Fruit fly (Drosophila melanogaster) whole organism, prepupa: ENCODE measurements around the gene ninaE.
A peak's percentile ranks its signal among the peaks of the same experiment; 100 is the strongest.

ENCODE experiments used
- Blimp-1 ChIP-seq: fragments of 200-800 bp; sonication (Bioruptor generic); optimal IDR thresholded peaks from 3 replicates; lab custom pipeline; 2017; ENCODE audit warnings: missing biosample characterization, missing genetic modification characterization, mild to moderate bottlenecking, moderate library complexity, missing genetic modification reagents
- CG10669 ChIP-seq: fragments of 200-800 bp; sonication (Bioruptor generic); optimal IDR thresholded peaks from 3 replicates; lab custom pipeline; 2018; ENCODE audit warnings: missing biosample characterization, mild to moderate bottlenecking, missing genetic modification characterization, moderate library complexity
- CG11902 ChIP-seq: fragments of 200-800 bp; sonication (Bioruptor generic); optimal IDR thresholded peaks from 3 replicates; lab custom pipeline; 2016; ENCODE audit warnings: missing biosample characterization, missing genetic modification characterization
- CG15336 ChIP-seq: fragments of 200-800 bp; sonication (Bioruptor generic); IDR thresholded peaks from 2 replicates; pipeline ENCODE4 v1.3.6; 2022; ENCODE audit warnings: missing biosample characterization, missing genetic modification characterization
- CG1621 ChIP-seq: fragments of 200-800 bp; sonication (Bioruptor generic); optimal IDR thresholded peaks from 3 replicates; lab custom pipeline; 2018; ENCODE audit warnings: missing biosample characterization, mild to moderate bottlenecking, missing genetic modification characterization
- CG16779 ChIP-seq: fragments of 200-800 bp; sonication (Bioruptor generic); optimal IDR thresholded peaks from 3 replicates; lab custom pipeline; 2017; ENCODE audit warnings: missing biosample characterization, mild to moderate bottlenecking, missing genetic modification characterization
- CG31627 ChIP-seq: fragments of 200-800 bp; sonication (Bioruptor generic); optimal IDR thresholded peaks from 3 replicates; lab custom pipeline; 2016; ENCODE audit warnings: missing biosample characterization, missing genetic modification characterization
- CG32006 ChIP-seq: fragments of 200-800 bp; sonication (Bioruptor generic); optimal IDR thresholded peaks from 3 replicates; lab custom pipeline; 2017; ENCODE audit warnings: missing biosample characterization, mild to moderate bottlenecking, missing genetic modification characterization
- CG34406 ChIP-seq: fragments of 200-800 bp; sonication (Bioruptor generic); optimal IDR thresholded peaks from 3 replicates; lab custom pipeline; 2016; ENCODE audit warnings: missing biosample characterization, missing genetic modification characterization
- CG3919 ChIP-seq: fragments of 200-800 bp; sonication (Bioruptor generic); optimal IDR thresholded peaks from 3 replicates; lab custom pipeline; 2016; ENCODE audit warnings: missing biosample characterization, missing genetic modification characterization
- CG4318 ChIP-seq: fragments of 200-800 bp; sonication (Bioruptor generic); optimal IDR thresholded peaks from 3 replicates; lab custom pipeline; 2017; ENCODE audit warnings: missing biosample characterization, mild to moderate bottlenecking, missing genetic modification characterization
- CG6163 ChIP-seq: fragments of 200-800 bp; sonication (Bioruptor generic); IDR thresholded peaks from 3 replicates; pipeline ENCODE4 v1.3.6; 2022; ENCODE audit warnings: missing biosample characterization, missing genetic modification characterization
- CG6792 ChIP-seq: fragments of 200-800 bp; sonication (Bioruptor generic); optimal IDR thresholded peaks from 3 replicates; lab custom pipeline; 2016; ENCODE audit warnings: missing biosample characterization, missing genetic modification characterization
- CG6808 ChIP-seq: fragments of 200-800 bp; sonication (Bioruptor generic); optimal IDR thresholded peaks from 3 replicates; lab custom pipeline; 2017; ENCODE audit warnings: missing biosample characterization, missing genetic modification characterization, mild to moderate bottlenecking, moderate library complexity, missing genetic modification reagents
- CG6854 ChIP-seq: fragments of 200-800 bp; sonication (Bioruptor generic); optimal IDR thresholded peaks from 2 replicates; lab custom pipeline; 2017; ENCODE audit warnings: missing biosample characterization, mild to moderate bottlenecking, missing genetic modification characterization
- CG7368 ChIP-seq: fragments of 200-800 bp; sonication (Bioruptor generic); optimal IDR thresholded peaks from 3 replicates; lab custom pipeline; 2016; ENCODE audit warnings: missing biosample characterization, missing genetic modification characterization
- CG8119 ChIP-seq: fragments of 200-800 bp; sonication (Bioruptor generic); IDR thresholded peaks from 3 replicates; pipeline ENCODE4 v1.3.6; 2022; ENCODE audit warnings: missing biosample characterization, missing genetic modification characterization
- CG9139 ChIP-seq: fragments of 200-800 bp; sonication (Bioruptor generic); optimal IDR thresholded peaks from 3 replicates; lab custom pipeline; 2017; ENCODE audit warnings: missing biosample characterization, mild to moderate bottlenecking, missing genetic modification characterization
- Eip78C ChIP-seq: fragments of 200-800 bp; sonication (Bioruptor generic); peaks from one replicate; lab custom pipeline; 2016; ENCODE audit warnings: missing biosample characterization, missing genetic modification characterization
- Ets96B ChIP-seq: fragments of 200-800 bp; optimal IDR thresholded peaks from 2 replicates; lab custom pipeline; 2019; ENCODE audit warnings: missing biosample characterization, mild to moderate bottlenecking, missing genetic modification characterization, moderate library complexity
- Hr39 ChIP-seq: fragments of 200-800 bp; sonication (Bioruptor generic); optimal IDR thresholded peaks from 2 replicates; lab custom pipeline; 2016; ENCODE audit warnings: missing biosample characterization, missing genetic modification characterization
- Hr4 ChIP-seq: fragments of 200-800 bp; sonication (Bioruptor generic); optimal IDR thresholded peaks from 3 replicates; lab custom pipeline; 2016; ENCODE audit warnings: missing biosample characterization, missing genetic modification characterization
- OdsH ChIP-seq: fragments of 200-800 bp; sonication (Bioruptor generic); optimal IDR thresholded peaks from 3 replicates; lab custom pipeline; 2016; ENCODE audit warnings: missing biosample characterization, missing genetic modification characterization
- Sox102F ChIP-seq: fragments of 200-800 bp; sonication (Bioruptor generic); optimal IDR thresholded peaks from 2 replicates; lab custom pipeline; 2016; ENCODE audit warnings: missing biosample characterization, mild to moderate bottlenecking, missing genetic modification characterization
- Sox14 ChIP-seq: fragments of 200-800 bp; sonication (Bioruptor generic); optimal IDR thresholded peaks from 3 replicates; lab custom pipeline; 2016; ENCODE audit warnings: missing biosample characterization, missing genetic modification characterization
- Sox15 ChIP-seq: fragments of 200-800 bp; sonication (Bioruptor generic); optimal IDR thresholded peaks from 3 replicates; lab custom pipeline; 2016; ENCODE audit warnings: missing biosample characterization, missing genetic modification characterization
- cyc ChIP-seq: fragments of 200-800 bp; sonication (Bioruptor generic); optimal IDR thresholded peaks from 3 replicates; lab custom pipeline; 2016; ENCODE audit warnings: missing biosample characterization, missing genetic modification characterization
- dsx ChIP-seq: fragments of 200-800 bp; optimal IDR thresholded peaks from 3 replicates; lab custom pipeline; 2019; ENCODE audit warnings: missing biosample characterization, mild to moderate bottlenecking, missing genetic modification characterization, moderate library complexity; ENCODE audit not compliant: poor library complexity, severe bottlenecking
- eg ChIP-seq: fragments of 200-800 bp; sonication (Bioruptor generic); IDR thresholded peaks from 3 replicates; pipeline ENCODE4 v1.3.6; 2022; ENCODE audit warnings: missing biosample characterization, missing genetic modification characterization
- esn ChIP-seq: fragments of 200-800 bp; sonication (Bioruptor generic); optimal IDR thresholded peaks from 2 replicates; lab custom pipeline; 2016; ENCODE audit warnings: missing biosample characterization, mild to moderate bottlenecking, missing genetic modification characterization, moderate library complexity
- fd59A ChIP-seq: fragments of 200-800 bp; sonication (Bioruptor generic); optimal IDR thresholded peaks from 2 replicates; lab custom pipeline; 2017; ENCODE audit warnings: missing biosample characterization, mild to moderate bottlenecking, missing genetic modification characterization, missing genetic modification reagents
- fkh ChIP-seq: fragments of 200-800 bp; sonication (Bioruptor generic); optimal IDR thresholded peaks from 3 replicates; lab custom pipeline; 2017; ENCODE audit warnings: missing biosample characterization, mild to moderate bottlenecking, missing genetic modification characterization, moderate library complexity
- lz ChIP-seq: fragments of 200-800 bp; sonication (Bioruptor generic); optimal IDR thresholded peaks from 3 replicates; lab custom pipeline; 2016; ENCODE audit warnings: missing biosample characterization, missing genetic modification characterization
- net ChIP-seq: fragments of 200-800 bp; sonication (Bioruptor generic); optimal IDR thresholded peaks from 3 replicates; lab custom pipeline; 2016; ENCODE audit warnings: missing biosample characterization, missing genetic modification characterization
- pdm3 ChIP-seq: fragments of 200-800 bp; sonication (Bioruptor generic); optimal IDR thresholded peaks from 3 replicates; lab custom pipeline; 2016; ENCODE audit warnings: missing biosample characterization, missing genetic modification characterization
- salr ChIP-seq, 2 experiments: fragments of 200-800 bp; sonication (Bioruptor generic); optimal IDR thresholded peaks; 3 replicates each; lab custom pipeline; 2016 to 2018; ENCODE audit warnings: missing biosample characterization in 2 of 2, missing genetic modification characterization in 2 of 2, mild to moderate bottlenecking in 1 of 2
- ss ChIP-seq, 2 experiments: fragments of 200-800 bp; sonication (Bioruptor generic); optimal IDR thresholded peaks; 2 replicates in 1 of 2; 3 replicates in 1 of 2; lab custom pipeline; 2017 to 2018; ENCODE audit warnings: mild to moderate bottlenecking in 2 of 2, missing biosample characterization in 2 of 2, missing genetic modification characterization in 2 of 2, moderate library complexity in 1 of 2
- svp ChIP-seq: fragments of 200-800 bp; sonication (Bioruptor generic); peaks from one replicate; lab custom pipeline; 2016; ENCODE audit warnings: missing biosample characterization, missing genetic modification characterization
- topi ChIP-seq: fragments of 200-800 bp; sonication (Bioruptor generic); optimal IDR thresholded peaks from 3 replicates; lab custom pipeline; 2016; ENCODE audit warnings: missing biosample characterization, missing genetic modification characterization
- vri ChIP-seq: fragments of 200-800 bp; sonication (Bioruptor generic); optimal IDR thresholded peaks from 3 replicates; lab custom pipeline; 2016; ENCODE audit warnings: missing biosample characterization, mild to moderate bottlenecking, missing genetic modification characterization

The ninaE gene

DNA sequence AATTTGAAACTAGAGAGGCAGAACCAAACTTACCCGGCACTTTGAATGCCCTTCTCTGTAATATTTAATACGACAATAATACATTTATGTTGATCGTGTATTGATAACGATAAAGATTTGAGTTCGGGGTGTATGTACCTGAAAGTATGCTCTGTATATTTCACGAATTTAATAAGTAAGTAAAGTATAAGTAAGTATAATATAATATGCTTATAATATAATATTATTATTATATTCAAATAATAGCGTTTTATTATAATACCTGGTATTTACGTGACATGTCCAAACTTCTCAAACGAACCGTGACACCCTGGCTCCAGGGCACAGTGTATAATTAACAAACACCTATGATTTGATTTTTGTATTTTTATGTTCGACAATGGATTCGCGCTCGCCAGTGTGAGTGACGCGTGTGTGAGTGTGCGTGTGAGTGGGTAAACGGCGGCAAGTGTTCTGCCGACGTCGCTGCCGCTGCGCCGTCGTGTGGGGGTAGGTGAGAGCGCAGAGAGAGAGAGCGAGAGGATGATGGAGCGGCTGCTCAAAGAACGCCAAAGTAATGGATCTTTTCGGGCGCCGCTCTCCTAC, 1.7 kb upstream of the ninaE start (continued):
- no peak for TF ChIP-seq lz
- TF ChIP-seq pdm3 (GFP tag; lab: Kevin White, UChicago): no peak
- TF ChIP-seq CG8119 (GFP tag; lab: Robert Waterston, UW): no peak; the same call in 2 of the 3 replicates
- TF ChIP-seq Sox15 (GFP tag; lab: Kevin White, UChicago): no peak
- no peak for TF ChIP-seq Sox14 (GFP tag; lab: Kevin White, UChicago)
- TF ChIP-seq cyc (GFP tag; lab: Kevin White, UChicago): no peak
- TF ChIP-seq svp: no peak
- 0 out of 3 replicates have a peak, but pooled peaks have one; percentile 6 for TF ChIP-seq CG6163 (GFP tag; lab: Robert Waterston, UW)

DNA sequence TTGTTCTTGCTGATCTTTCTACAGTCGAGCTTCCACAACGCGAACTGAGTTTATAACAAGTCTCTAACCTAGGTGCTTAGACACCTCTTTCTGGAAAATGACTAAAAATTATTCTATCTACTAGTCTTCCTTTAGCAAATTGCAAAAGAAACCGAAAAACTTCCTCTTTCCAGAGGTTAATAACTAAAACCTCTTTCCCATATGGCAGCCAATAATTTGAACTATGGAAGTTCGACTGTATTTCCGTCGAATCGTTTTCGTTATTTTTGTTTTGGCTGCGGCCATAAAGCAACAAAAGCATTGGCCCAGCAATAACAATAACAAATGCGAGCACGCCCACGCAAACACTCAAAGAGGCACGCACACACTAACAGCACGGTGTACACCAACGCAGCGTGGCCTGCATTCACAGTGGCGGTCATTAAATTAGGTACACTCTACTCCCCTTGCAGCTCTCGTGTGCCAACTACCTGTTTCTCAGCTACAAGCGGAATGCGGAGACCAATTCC, 7.5 kb downstream of the ninaE start:
- TF ChIP-seq cyc (GFP tag; lab: Kevin White, UChicago) (peak; percentile 13), net (GFP tag; lab: Kevin White, UChicago) (peak; percentile 51), CG6163 (GFP tag; lab: Robert Waterston, UW) (peak; percentile 31; the same call in 1 of the 3 replicates), CG8119 (GFP tag; lab: Robert Waterston, UW) (peak; percentile 33; the same call in 1 of the 3 replicates), CG32006 (GFP tag; lab: Kevin White, UChicago) (peak; percentile 36), Sox102F (GFP tag; lab: Kevin White, UChicago) (no peak), CG7368 (GFP tag; lab: Kevin White, UChicago) (peak; percentile 5), Sox15 (GFP tag; lab: Kevin White, UChicago) (no peak), topi (GFP tag; lab: Kevin White, UChicago) (peak; percentile 25), Blimp-1 (GFP tag; lab: Kevin White, UChicago) (no peak), CG6792 (GFP tag; lab: Kevin White, UChicago) (no peak), esn (GFP tag; lab: Kevin White, UChicago) (peak; percentile 45), CG3919 (GFP tag; lab: Kevin White, UChicago) (no peak), eg (GFP tag; lab: Robert Waterston, UW) (peak; percentile 50; the same call in 1 of the 3 replicates), CG31627 (GFP tag; lab: Kevin White, UChicago) (peak; percentile 38), ss (GFP tag; optimal IDR thresholded peaks at IDR 0.05; lab: Kevin White, UChicago) (peak in 1 of 2 experiments; percentile 52), CG6854 (peak; percentile 38), Sox14 (GFP tag; lab: Kevin White, UChicago) (peak; percentile 39), fkh (GFP tag; lab: Kevin White, UChicago) (peak; percentile 10), OdsH (GFP tag; lab: Kevin White, UChicago) (peak; percentile 11), Ets96B (peak; percentile 18), Hr4 (GFP tag; lab: Kevin White, UChicago) (peak; percentile 7), CG6808 (GFP tag; lab: Kevin White, UChicago) (peak; percentile 38), Hr39 (GFP tag; lab: Kevin White, UChicago) (no peak), lz (peak; percentile 27), vri (GFP tag; lab: Kevin White, UChicago) (peak; percentile 48), CG15336 (GFP tag; lab: Robert Waterston, UW) (peak; percentile 50), fd59A (GFP tag; lab: Kevin White, UChicago) (no peak), Eip78C (GFP tag; lab: Kevin White, UChicago) (peak; percentile 85)

DNA sequence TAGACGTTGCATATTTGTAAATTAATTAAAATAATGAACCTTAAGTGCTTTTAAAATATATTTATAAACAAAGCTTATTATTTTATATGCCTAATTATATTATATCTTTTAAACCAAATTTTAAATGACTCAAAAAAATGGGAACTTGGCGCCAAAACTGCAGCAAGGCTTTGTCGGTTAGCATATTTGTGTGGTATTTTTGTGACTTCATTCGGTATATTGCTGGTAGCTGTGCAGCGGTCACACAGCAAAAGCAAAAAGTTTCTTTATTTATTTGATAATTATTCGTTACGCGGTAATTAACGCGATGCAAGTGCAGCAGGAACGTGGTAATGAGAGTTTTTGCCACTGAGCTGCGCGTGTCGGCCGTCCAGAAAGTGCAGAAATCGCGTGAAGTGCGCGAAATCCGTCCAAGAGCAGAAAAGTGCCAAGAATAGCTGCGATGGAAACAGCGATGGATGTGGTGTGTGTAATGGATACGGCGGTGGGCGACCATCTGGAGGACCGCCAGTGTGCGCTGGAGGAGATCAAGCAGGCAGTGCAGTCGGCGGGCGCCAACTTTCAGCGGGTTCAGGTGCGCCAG, 8.4 kb downstream of the ninaE start, which contains the start of gene Ask1:
Ask1 (plus strand) TSS at position 250 of the 583 bp plus-strand sequence.
- TF ChIP-seq topi (GFP tag; lab: Kevin White, UChicago): no peak
- peak; percentile 20 for TF ChIP-seq fkh (GFP tag; lab: Kevin White, UChicago)
- peak; percentile 16 for TF ChIP-seq CG6854

DNA sequence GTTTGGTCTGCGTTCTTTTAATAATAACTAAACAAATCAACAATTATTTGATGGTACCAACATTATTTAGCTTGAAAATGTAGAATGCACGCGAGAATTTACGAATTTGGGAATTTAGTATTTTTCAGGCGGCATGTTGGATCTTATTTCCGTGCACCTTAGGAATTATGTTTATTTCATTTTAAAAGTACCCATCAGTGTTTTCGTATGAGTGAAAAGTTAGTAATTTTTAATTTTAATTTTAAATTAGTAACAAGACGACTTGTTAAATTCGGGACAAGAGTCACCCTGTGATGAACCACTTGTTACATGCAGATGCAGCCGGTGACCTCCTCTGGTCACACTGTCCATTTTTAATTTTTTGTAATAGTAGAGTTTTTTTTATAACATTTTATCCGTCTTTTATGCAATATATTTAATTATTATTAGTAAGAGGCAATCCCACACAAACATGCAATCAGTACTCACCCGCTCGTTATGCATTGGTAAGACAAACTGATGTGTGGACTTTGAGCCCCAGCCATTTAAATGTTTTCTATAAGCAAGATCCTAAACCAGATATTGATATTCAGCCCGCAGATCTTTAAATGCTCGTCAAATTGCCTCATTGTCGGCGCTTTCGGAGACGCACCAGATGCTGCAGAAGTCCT, 10.5 kb downstream of the ninaE start, which contains the start of the genes CG17186 and Arc42:
CG17186 (minus strand) TSS at position 88 of the 650 bp plus-strand sequence.
Arc42 (plus strand) TSS at position 311 of the 650 bp plus-strand sequence.
- no peak for TF ChIP-seq salr (GFP tag; optimal IDR thresholded peaks at IDR 0.05; lab: Kevin White, UChicago)
- peak; percentile 10 for TF ChIP-seq CG1621 (tag; lab: Kevin White, UChicago)
- 0 out of 2 replicates have a peak, but pooled peaks have one; percentile 15 for TF ChIP-seq CG15336 (GFP tag; lab: Robert Waterston, UW)
- TF ChIP-seq CG16779 (tag; lab: Kevin White, UChicago): peak; percentile 62
- no peak for TF ChIP-seq CG11902 (GFP tag; lab: Kevin White, UChicago)
- no peak for TF ChIP-seq CG34406 (GFP tag; lab: Kevin White, UChicago)
- peak; percentile 23 for TF ChIP-seq dsx (GFP tag; lab: Kevin White, UChicago)
- TF ChIP-seq CG10669 (GFP tag; lab: Kevin White, UChicago): peak; percentile 26
- no peak for TF ChIP-seq Sox15 (GFP tag; lab: Kevin White, UChicago)
- no peak for TF ChIP-seq CG4318 (GFP tag; lab: Kevin White, UChicago)
- no peak for TF ChIP-seq Ets96B
- TF ChIP-seq CG3919 (GFP tag; lab: Kevin White, UChicago): peak; percentile 17
- TF ChIP-seq svp: no peak
- TF ChIP-seq CG9139: peak; percentile 84
- peak; percentile 41; the same call in 1 of the 3 replicates for TF ChIP-seq eg (GFP tag; lab: Robert Waterston, UW)
